Fruit fly (Drosophila melanogaster) whole organism, embryonic: Measurements from ENCODE around the gene Syt1.
A peak's percentile ranks its signal among the peaks of the same experiment; 100 is the strongest.

Experiments used
- Ada2b ChIP-seq: fragments of 200-800 bp; sonication (Bioruptor generic); IDR thresholded peaks from 2 replicates; pipeline ENCODE4 v1.3.6; 2022; ENCODE audit warnings: missing biosample characterization, missing genetic modification characterization
- Aef1 ChIP-seq: fragments of 200-800 bp; sonication (Bioruptor generic); IDR thresholded peaks from 3 replicates; pipeline ENCODE4 v1.3.6; 2022; ENCODE audit warnings: missing biosample characterization, missing genetic modification characterization
- BtbVII ChIP-seq: fragments of 200-800 bp; sonication (Bioruptor generic); optimal IDR thresholded peaks from 3 replicates; lab custom pipeline; 2017; ENCODE audit warnings: missing biosample characterization, mild to moderate bottlenecking, missing genetic modification characterization
- CG11093 ChIP-seq: fragments of 200-800 bp; sonication (Bioruptor generic); IDR thresholded peaks from 3 replicates; pipeline ENCODE4 v1.3.6; 2022; ENCODE audit warnings: missing biosample characterization, missing genetic modification characterization
- CG11695 ChIP-seq: fragments of 200-800 bp; sonication (Bioruptor generic); IDR thresholded peaks from 3 replicates; pipeline ENCODE4 v1.3.6; 2022; ENCODE audit warnings: missing biosample characterization, missing genetic modification characterization
- CG12769 ChIP-seq: fragments of 200-800 bp; sonication (Bioruptor generic); optimal IDR thresholded peaks from 2 replicates; lab custom pipeline; 2019; ENCODE audit warnings: missing biosample characterization, mild to moderate bottlenecking, missing genetic modification characterization, moderate library complexity
- CG13123 ChIP-seq: fragments of 200-800 bp; sonication (Bioruptor generic); optimal IDR thresholded peaks from 2 replicates; lab custom pipeline; 2016; ENCODE audit warnings: missing biosample characterization, missing genetic modification characterization
- CG14050 ChIP-seq: fragments of 200-800 bp; sonication (Bioruptor generic); IDR thresholded peaks from 3 replicates; pipeline ENCODE4 v1.3.6; 2022; ENCODE audit warnings: missing biosample characterization, missing genetic modification characterization
- CG1602 ChIP-seq: fragments of 200-800 bp; sonication (Bioruptor generic); optimal IDR thresholded peaks from 3 replicates; lab custom pipeline; 2016; ENCODE audit warnings: missing biosample characterization, missing genetic modification characterization
- CG1647 ChIP-seq: fragments of 200-800 bp; sonication (Bioruptor generic); optimal IDR thresholded peaks from 3 replicates; lab custom pipeline; 2016; ENCODE audit warnings: missing biosample characterization, missing genetic modification characterization
- CG17829 ChIP-seq: fragments of 200-800 bp; optimal IDR thresholded peaks from 2 replicates; lab custom pipeline; 2019; ENCODE audit warnings: missing biosample characterization, mild to moderate bottlenecking, missing genetic modification characterization, moderate library complexity
- CG18619 ChIP-seq: fragments of 200-800 bp; sonication (Bioruptor generic); optimal IDR thresholded peaks from 3 replicates; lab custom pipeline; 2017; ENCODE audit warnings: missing biosample characterization, mild to moderate bottlenecking, missing genetic modification characterization
- CG2199 ChIP-seq: fragments of 200-800 bp; sonication (Bioruptor generic); IDR thresholded peaks from 3 replicates; pipeline ENCODE4 v1.3.6; 2022; ENCODE audit warnings: missing biosample characterization, missing genetic modification characterization
- CG2678 ChIP-seq: fragments of 200-800 bp; sonication (Bioruptor generic); optimal IDR thresholded peaks from 3 replicates; lab custom pipeline; 2019; ENCODE audit warnings: missing biosample characterization, mild to moderate bottlenecking, missing genetic modification characterization, moderate library complexity
- CG30020 ChIP-seq: fragments of 200-800 bp; optimal IDR thresholded peaks from 2 replicates; lab custom pipeline; 2019; ENCODE audit warnings: missing biosample characterization, mild to moderate bottlenecking, missing genetic modification characterization, moderate library complexity
- CG3065 ChIP-seq: fragments of 200-800 bp; sonication (Bioruptor generic); optimal IDR thresholded peaks from 2 replicates; lab custom pipeline; 2016; ENCODE audit warnings: missing biosample characterization, missing genetic modification characterization
- CG31365 ChIP-seq: fragments of 200-800 bp; sonication (Bioruptor generic); optimal IDR thresholded peaks from 2 replicates; lab custom pipeline; 2018; ENCODE audit warnings: missing biosample characterization, mild to moderate bottlenecking, missing genetic modification characterization
- CG3995 ChIP-seq: fragments of 200-800 bp; sonication (Bioruptor generic); optimal IDR thresholded peaks from 3 replicates; lab custom pipeline; 2016; ENCODE audit warnings: missing biosample characterization, missing genetic modification characterization
- CG5245 ChIP-seq: fragments of 200-800 bp; sonication (Bioruptor generic); optimal IDR thresholded peaks from 3 replicates; lab custom pipeline; 2016; ENCODE audit warnings: missing biosample characterization, missing genetic modification characterization
- CG6791 ChIP-seq: fragments of 200-800 bp; sonication (Bioruptor generic); IDR thresholded peaks from 3 replicates; pipeline ENCODE4 v1.3.6; 2022; ENCODE audit warnings: missing biosample characterization, missing genetic modification characterization; ENCODE audit not compliant: partially characterized antibody
- CG7963 ChIP-seq: fragments of 200-800 bp; sonication (Bioruptor generic); IDR thresholded peaks from 3 replicates; pipeline ENCODE4 v1.3.6; 2022; ENCODE audit warnings: missing biosample characterization, missing genetic modification characterization; ENCODE audit not compliant: partially characterized antibody
- CG9215 ChIP-seq: fragments of 200-800 bp; sonication (Bioruptor generic); IDR thresholded peaks from 2 replicates; pipeline ENCODE4 v1.3.6; 2022; ENCODE audit warnings: missing biosample characterization, missing genetic modification characterization
- CTCF ChIP-seq: fragments of 200-800 bp; sonication (Bioruptor generic); optimal IDR thresholded peaks from 2 replicates; lab custom pipeline; 2017; ENCODE audit warnings: missing biosample characterization, mild to moderate bottlenecking, missing genetic modification characterization, moderate library complexity
- D ChIP-seq, 2 experiments: fragments of 200-800 bp in 1 of 2; fragments of >200 bp in 1 of 2; sonication (Bioruptor generic) in 1 of 2; optimal IDR thresholded peaks; 2 replicates in 1 of 2; 3 replicates in 1 of 2; lab custom pipeline; 2017; ENCODE audit warnings: mild to moderate bottlenecking in 1 of 2, missing biosample characterization in 1 of 2, missing genetic modification characterization in 1 of 2, missing genetic modification reagents in 1 of 2
- Dip2 ChIP-seq: fragments of 200-800 bp; sonication (Bioruptor generic); IDR thresholded peaks from 2 replicates; pipeline ENCODE4 v1.3.6; 2022; ENCODE audit warnings: missing biosample characterization, missing genetic modification characterization
- Eip74EF ChIP-seq, 2 experiments: fragments of 200-800 bp in 1 of 2; fragments of >200 bp in 1 of 2; sonication (Bioruptor generic) in 1 of 2; optimal IDR thresholded peaks; 2 replicates each; lab custom pipeline; 2017 to 2019; ENCODE audit warnings: missing biosample characterization in 2 of 2, missing genetic modification characterization in 2 of 2, mild to moderate bottlenecking in 1 of 2, moderate library complexity in 1 of 2
- Gsc ChIP-seq: fragments of 200-800 bp; sonication (Bioruptor generic); IDR thresholded peaks from 2 replicates; pipeline ENCODE4 v1.3.6; 2022; ENCODE audit warnings: missing biosample characterization, missing genetic modification characterization
- HLH4C ChIP-seq: fragments of 200-800 bp; sonication (Bioruptor generic); IDR thresholded peaks from 3 replicates; pipeline ENCODE4 v1.3.6; 2022; ENCODE audit warnings: missing biosample characterization, missing genetic modification characterization; ENCODE audit not compliant: partially characterized antibody
- Lhr ChIP-seq: fragments of 200-800 bp; sonication (Bioruptor generic); optimal IDR thresholded peaks from 3 replicates; lab custom pipeline; 2017; ENCODE audit warnings: mild to moderate bottlenecking, missing biosample characterization, missing genetic modification reagents, missing genetic modification characterization
- Myb ChIP-seq: fragments of 200-800 bp; sonication (Bioruptor generic); optimal IDR thresholded peaks from 2 replicates; lab custom pipeline; 2016; ENCODE audit warnings: missing biosample characterization, missing genetic modification characterization
- NK7.1 ChIP-seq: fragments of 200-800 bp; sonication (Bioruptor generic); optimal IDR thresholded peaks from 3 replicates; lab custom pipeline; 2016; ENCODE audit warnings: missing biosample characterization, missing genetic modification characterization
- Opbp ChIP-seq: fragments of 200-800 bp; sonication (Bioruptor generic); IDR thresholded peaks from 3 replicates; pipeline ENCODE4 v1.3.6; 2022; ENCODE audit warnings: missing biosample characterization, missing genetic modification characterization; ENCODE audit not compliant: partially characterized antibody
- Rx ChIP-seq: fragments of 200-800 bp; sonication (Bioruptor generic); IDR thresholded peaks from 2 replicates; pipeline ENCODE4 v1.3.6; 2022; ENCODE audit warnings: missing biosample characterization, missing genetic modification characterization
- Ssrp ChIP-seq: fragments of 200-800 bp; sonication (Bioruptor generic); optimal IDR thresholded peaks from 2 replicates; lab custom pipeline; 2018; ENCODE audit warnings: missing biosample characterization, mild to moderate bottlenecking, missing genetic modification characterization, moderate library complexity
- TFAM ChIP-seq: fragments of 200-800 bp; sonication (Bioruptor generic); optimal IDR thresholded peaks from 2 replicates; lab custom pipeline; 2017; ENCODE audit warnings: missing biosample characterization, missing genetic modification characterization, inconsistent platforms
- ac ChIP-seq: fragments of 200-800 bp; sonication (Bioruptor generic); optimal IDR thresholded peaks from 3 replicates; lab custom pipeline; 2017; ENCODE audit warnings: missing biosample characterization, mild to moderate bottlenecking, missing genetic modification characterization
- ash1 ChIP-seq: fragments of 200-800 bp; sonication (Bioruptor generic); optimal IDR thresholded peaks from 2 replicates; lab custom pipeline; 2018; ENCODE audit warnings: missing biosample characterization, mild to moderate bottlenecking, missing genetic modification characterization
- bab2 ChIP-seq: fragments of 200-800 bp; sonication (Bioruptor generic); optimal IDR thresholded peaks from 2 replicates; lab custom pipeline; 2016; ENCODE audit warnings: missing biosample characterization, missing genetic modification characterization
- bbx ChIP-seq: fragments of 200-800 bp; sonication (Bioruptor generic); IDR thresholded peaks from 2 replicates; pipeline ENCODE4 v1.3.6; 2022; ENCODE audit warnings: missing biosample characterization, missing genetic modification characterization; ENCODE audit not compliant: partially characterized antibody
- exex ChIP-seq: fragments of 200-800 bp; sonication (Bioruptor generic); optimal IDR thresholded peaks from 4 replicates; lab custom pipeline; 2018; ENCODE audit warnings: missing biosample characterization, mild to moderate bottlenecking, missing genetic modification characterization, moderate library complexity
- lola ChIP-seq, 3 experiments: fragments of >200 bp in 2 of 3; fragments of 200-800 bp in 1 of 3; sonication (Bioruptor generic) in 1 of 3; optimal IDR thresholded peaks; 2 replicates each; lab custom pipeline; 2017 to 2019; ENCODE audit warnings: missing biosample characterization in 3 of 3, missing genetic modification characterization in 3 of 3, mild to moderate bottlenecking in 1 of 3, moderate library complexity in 1 of 3
- row ChIP-seq: fragments of 200-800 bp; sonication (Bioruptor generic); IDR thresholded peaks from 3 replicates; pipeline ENCODE4 v1.3.6; 2022; ENCODE audit warnings: missing biosample characterization, missing genetic modification characterization
- run ChIP-seq: fragments of 200-800 bp; sonication (Bioruptor generic); optimal IDR thresholded peaks from 3 replicates; lab custom pipeline; 2018; ENCODE audit warnings: missing biosample characterization, mild to moderate bottlenecking, missing genetic modification characterization
- sc ChIP-seq, 3 experiments: fragments of >200 bp in 2 of 3; fragments of 200-800 bp in 1 of 3; sonication (Bioruptor generic) in 1 of 3; optimal IDR thresholded peaks; 2 replicates in 2 of 3; 3 replicates in 1 of 3; lab custom pipeline; 2017; ENCODE audit warnings: mild to moderate bottlenecking in 1 of 3, missing biosample characterization in 1 of 3, missing genetic modification characterization in 1 of 3, missing genetic modification reagents in 1 of 3
- trh ChIP-seq: fragments of 200-800 bp; sonication (Bioruptor generic); optimal IDR thresholded peaks from 2 replicates; lab custom pipeline; 2016; ENCODE audit warnings: missing biosample characterization, missing genetic modification characterization
- tx ChIP-seq: fragments of 200-800 bp; sonication (Bioruptor generic); optimal IDR thresholded peaks from 2 replicates; lab custom pipeline; 2016; ENCODE audit warnings: missing biosample characterization, missing genetic modification characterization
- unc-4 ChIP-seq: fragments of 200-800 bp; sonication (Bioruptor generic); IDR thresholded peaks from 2 replicates; pipeline ENCODE4 v1.3.6; 2022; ENCODE audit warnings: missing biosample characterization, missing genetic modification characterization; ENCODE audit not compliant: partially characterized antibody
- vnd ChIP-seq: fragments of 200-800 bp; sonication (Bioruptor generic); IDR thresholded peaks from 3 replicates; pipeline ENCODE4 v1.3.6; 2022; ENCODE audit warnings: missing biosample characterization, missing genetic modification characterization; ENCODE audit not compliant: partially characterized antibody

Gene Syt1

dm6 chr2L:2769476-2770185 is 30.1 kb downstream of the Syt1 start, which contains the start of the genes colt and HINT1 (continued):
- TF ChIP-seq sc (optimal IDR thresholded peaks at IDR 0.05; lab: Kevin White, UChicago), result no peak
- no peak for TF ChIP-seq sc (GFP tag; optimal IDR thresholded peaks at IDR 0.05; lab: Kevin White, UChicago)
- TF ChIP-seq CG11695 (GFP tag; lab: Robert Waterston, UW), result 0 out of 3 replicates have a peak, but pooled peaks have one; percentile 28
- no peak for TF ChIP-seq CG14050
- no peak for TF ChIP-seq CG2199 (GFP tag; lab: Robert Waterston, UW)
- no peak for TF ChIP-seq vnd
- TF ChIP-seq CG13123 (GFP tag; lab: Kevin White, UChicago), result no peak
- TF ChIP-seq tx (GFP tag; lab: Kevin White, UChicago), result no peak
- TF ChIP-seq CG7963 (GFP tag; lab: Robert Waterston, UW), result no peak
- no peak for TF ChIP-seq CG9215
- no peak for TF ChIP-seq bab2 (GFP tag; lab: Kevin White, UChicago)
- no peak for TF ChIP-seq CG11093 (GFP tag; lab: Robert Waterston, UW)
- no peak for TF ChIP-seq ac (GFP tag; lab: Kevin White, UChicago)
- no peak for TF ChIP-seq Ada2b (GFP tag; lab: Robert Waterston, UW)
- no peak for TF ChIP-seq NK7.1
- no peak for TF ChIP-seq Aef1 (GFP tag; lab: Robert Waterston, UW)
- peak; percentile 28 for TF ChIP-seq Myb
- TF ChIP-seq CG17829 (tag; lab: Kevin White, UChicago), result peak; percentile 52
- TF ChIP-seq run (tag; lab: Kevin White, UChicago), result no peak
- TF ChIP-seq BtbVII, result no peak
- TF ChIP-seq Dip2 (GFP tag; lab: Robert Waterston, UW), result no peak
- no peak for TF ChIP-seq trh (GFP tag; lab: Kevin White, UChicago)
- no peak for TF ChIP-seq CG3065 (GFP tag; lab: Kevin White, UChicago)
- no peak for TF ChIP-seq ash1 (GFP tag; lab: Kevin White, UChicago)
- TF ChIP-seq CG12769 (tag; lab: Kevin White, UChicago), result no peak
- TF ChIP-seq CG6791, result peak; percentile 44; the same call in 1 of the 3 replicates
- TF ChIP-seq unc-4 (GFP tag; lab: Robert Waterston, UW), result peak; percentile 44
- no peak for TF ChIP-seq CG1602
- TF ChIP-seq Ssrp, result no peak
- no peak for TF ChIP-seq CG18619
- TF ChIP-seq Gsc (GFP tag; lab: Robert Waterston, UW), result no peak
- peak; percentile 33 for TF ChIP-seq Lhr (GFP tag; lab: Kevin White, UChicago)
- peak; percentile 80 for TF ChIP-seq CG3995 (GFP tag; lab: Kevin White, UChicago)
- TF ChIP-seq exex (tag; lab: Kevin White, UChicago), result peak; percentile 13
- TF ChIP-seq Eip74EF (GFP tag; optimal IDR thresholded peaks at IDR 0.05; lab: Kevin White, UChicago), result peak in 1 of 2 experiments; percentile 32
- TF ChIP-seq CG2678 (tag; lab: Kevin White, UChicago), result peak; percentile 28
- no peak for TF ChIP-seq D (optimal IDR thresholded peaks at IDR 0.05; lab: Kevin White, UChicago)
- no peak for TF ChIP-seq D (GFP tag; optimal IDR thresholded peaks at IDR 0.05; lab: Kevin White, UChicago)
- no peak for TF ChIP-seq lola (GFP tag; optimal IDR thresholded peaks at IDR 0.05; lab: Kevin White, UChicago)
- peak; percentile 9; the same call in 1 of the 2 replicates for TF ChIP-seq bbx (GFP tag; lab: Robert Waterston, UW)
- peak; percentile 47; the same call in 1 of the 3 replicates for TF ChIP-seq Opbp (GFP tag; lab: Robert Waterston, UW)
- no peak for TF ChIP-seq CG1647
- TF ChIP-seq TFAM (GFP tag; lab: Kevin White, UChicago), result no peak
- TF ChIP-seq row, result peak; percentile 47
- TF ChIP-seq Rx, result no peak
- TF ChIP-seq CG30020 (tag; lab: Kevin White, UChicago), result peak; percentile 72
- no peak for TF ChIP-seq CG31365 (tag; lab: Kevin White, UChicago)
- no peak for TF ChIP-seq CG5245
- TF ChIP-seq HLH4C (GFP tag; lab: Robert Waterston, UW), result no peak
- TF ChIP-seq CTCF, result peak; percentile 54
